Worm (Caenorhabditis elegans): Measurements from ENCODE around the gene B0393.4.

DNA sequence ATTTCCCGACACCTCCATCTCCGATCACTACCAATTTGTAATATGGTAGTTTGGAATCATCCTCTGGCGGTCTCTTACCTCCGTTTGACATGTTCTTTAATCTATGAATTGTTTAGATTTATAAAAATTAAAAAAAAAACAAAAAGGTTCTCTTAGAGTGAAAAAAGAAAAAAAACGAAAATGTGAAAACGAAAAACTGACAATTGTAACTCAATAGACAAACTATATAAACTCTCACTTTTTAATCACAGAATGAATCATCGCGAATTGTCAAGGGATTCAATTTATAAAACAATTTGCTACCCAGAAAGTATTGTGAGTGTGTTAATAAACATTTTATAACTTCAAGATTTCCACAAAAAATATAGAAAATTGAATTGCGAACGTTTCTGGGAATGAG lies 23.4 kb downstream of the B0393.4 start, which contains the start of gene ras-2:
- TF ChIP-seq lin-15B (tag; optimal IDR thresholded peaks at IDR 0.05) (no peak), ama-1 (optimal IDR thresholded peaks at IDR 0.05) (no peak), eor-1 (tag; optimal IDR thresholded peaks at IDR 0.05) (no peak), pha-4 (tag; optimal IDR thresholded peaks at IDR 0.05) (no peak), lin-39 (tag; optimal IDR thresholded peaks at IDR 0.05) (no peak), zag-1 (tag; optimal IDR thresholded peaks at IDR 0.05) (no peak), unc-62 (GFP tag; optimal IDR thresholded peaks at IDR 0.05) (no peak), snpc-4 (tag; optimal IDR thresholded peaks at IDR 0.05) (no peak), R02D3.7 (tag; optimal IDR thresholded peaks at IDR 0.05) (no peak), nfya-1 (tag; optimal IDR thresholded peaks at IDR 0.05; ENCODE audit: insufficient read depth) (no peak), fkh-10 (GFP tag; optimal IDR thresholded peaks at IDR 0.05) (no peak), nhr-28 (tag; optimal IDR thresholded peaks at IDR 0.05) (no peak), egl-27 (tag; optimal IDR thresholded peaks at IDR 0.05) (no peak)

Measured in whole organism, L3 larva.